Worm (Caenorhabditis elegans) whole organism, young adult: ENCODE data around the gene cest-24.
A peak's percentile ranks its signal among the peaks of the same experiment; 100 is the strongest.

Source experiments
- B0019.2 ChIP-seq: fragments of 200-800 bp; sonication (Bioruptor generic); conservative IDR thresholded peaks from 2 replicates; pipeline ENCODE4 v1.3.6; 2022; ENCODE audit warnings: missing genetic modification reagents, missing genetic modification characterization, missing compliant biosample characterization
- C17E4.6 ChIP-seq: fragments of 200-800 bp; sonication (Bioruptor generic); IDR thresholded peaks from 2 replicates; pipeline ENCODE4 v1.3.6; 2022; ENCODE audit warnings: missing genetic modification reagents, missing genetic modification characterization, missing compliant biosample characterization
- F10E7.11 ChIP-seq: sonication (generic microtip); optimal IDR thresholded peaks from 2 replicates; lab custom pipeline; 2017; ENCODE audit warnings: mild to moderate bottlenecking, missing genetic modification characterization, moderate library complexity, missing compliant biosample characterization
- F39B2.1 ChIP-seq: fragments of 200-800 bp; sonication (Bioruptor generic); IDR thresholded peaks from 2 replicates; pipeline ENCODE4 v1.3.6; 2022; ENCODE audit warnings: missing genetic modification reagents, missing genetic modification characterization, missing compliant biosample characterization
- F49E8.2 ChIP-seq: sonication (generic microtip); optimal IDR thresholded peaks from 3 replicates; lab custom pipeline; 2017; ENCODE audit warnings: missing genetic modification characterization, mild to moderate bottlenecking, missing compliant biosample characterization, antibody characterized with exemption, moderate library complexity; ENCODE audit not compliant: insufficient read depth
- F52B5.7 ChIP-seq: sonication (generic microtip); optimal IDR thresholded peaks from 2 replicates; lab custom pipeline; 2016; ENCODE audit warnings: mild to moderate bottlenecking, missing genetic modification characterization, missing compliant biosample characterization
- K11D2.4 ChIP-seq: fragments of 200-800 bp; sonication (Bioruptor generic); IDR thresholded peaks from 2 replicates; pipeline ENCODE4 v1.3.6; 2022; ENCODE audit warnings: missing genetic modification reagents, missing genetic modification characterization, missing compliant biosample characterization
- K12H6.12 ChIP-seq: fragments of 200-800 bp; sonication (Bioruptor generic); optimal IDR thresholded peaks from 2 replicates; lab custom pipeline; 2018; ENCODE audit warnings: mild to moderate bottlenecking, missing genetic modification characterization, missing compliant biosample characterization
- T07F8.4 ChIP-seq: sonication (generic microtip); optimal IDR thresholded peaks from 2 replicates; lab custom pipeline; 2016; ENCODE audit warnings: mild to moderate bottlenecking, missing genetic modification characterization, moderate library complexity, missing compliant biosample characterization
- T26A5.8 ChIP-seq: sonication (generic microtip); optimal IDR thresholded peaks from 2 replicates; lab custom pipeline; 2016; ENCODE audit warnings: missing genetic modification characterization, missing compliant biosample characterization
- Y53G8AR.9 ChIP-seq: fragments of 200-800 bp; sonication (Bioruptor generic); conservative IDR thresholded peaks from 2 replicates; pipeline ENCODE4 v1.3.6; 2022; ENCODE audit warnings: missing genetic modification reagents, missing genetic modification characterization, missing compliant biosample characterization
- Y95B8A.8 ChIP-seq: fragments of 200-800 bp; sonication (Bioruptor generic); IDR thresholded peaks from 2 replicates; pipeline ENCODE4 v1.3.6; 2022; ENCODE audit warnings: missing genetic modification reagents, missing genetic modification characterization, missing compliant biosample characterization
- ama-1 ChIP-seq, 3 experiments: fragments of 150-350 bp in 1 of 3; sonication (generic microtip) in 2 of 3; optimal IDR thresholded peaks; 2 replicates each; lab custom pipeline; 2014 to 2018; ENCODE audit warnings: missing biosample characterization in 2 of 3, missing genetic modification characterization in 2 of 3, missing genetic modification reagents in 2 of 3
- athp-1 ChIP-seq: sonication (generic microtip); optimal IDR thresholded peaks from 2 replicates; lab custom pipeline; 2017; ENCODE audit warnings: mild to moderate bottlenecking, missing genetic modification characterization, missing compliant biosample characterization
- attf-5 ChIP-seq: fragments of 200-800 bp; sonication (Bioruptor generic); optimal IDR thresholded peaks from 2 replicates; lab custom pipeline; 2018; ENCODE audit warnings: mild to moderate bottlenecking, missing genetic modification characterization, missing compliant biosample characterization
- ceh-27 ChIP-seq: fragments of 200-800 bp; sonication (Bioruptor generic); optimal IDR thresholded peaks from 2 replicates; lab custom pipeline; 2018; ENCODE audit warnings: mild to moderate bottlenecking, missing genetic modification characterization, moderate library complexity, missing compliant biosample characterization
- chd-7 ChIP-seq: sonication (generic microtip); optimal IDR thresholded peaks from 2 replicates; lab custom pipeline; 2016; ENCODE audit warnings: mild to moderate bottlenecking, missing genetic modification characterization, moderate library complexity, missing compliant biosample characterization
- die-1 ChIP-seq: sonication (generic microtip); optimal IDR thresholded peaks from 2 replicates; lab custom pipeline; 2016; ENCODE audit warnings: missing genotype, mild to moderate bottlenecking, missing genetic modification characterization, missing compliant biosample characterization
- dox-1 ChIP-seq: fragments of 200-800 bp; sonication (Bioruptor generic); IDR thresholded peaks from 2 replicates; pipeline ENCODE4 v1.3.6; 2022; ENCODE audit warnings: missing genetic modification reagents, missing genetic modification characterization, missing compliant biosample characterization
- dpl-1 ChIP-seq: fragments of 150-350 bp; optimal IDR thresholded peaks from 2 replicates; lab custom pipeline; 2014; ENCODE audit warnings: missing biosample characterization, missing genetic modification reagents, missing genetic modification characterization
- egl-44 ChIP-seq: fragments of 200-800 bp; sonication (Bioruptor generic); IDR thresholded peaks from 2 replicates; pipeline ENCODE4 v1.3.6; 2022; ENCODE audit warnings: missing genetic modification reagents, missing genetic modification characterization, missing compliant biosample characterization
- ets-4 ChIP-seq: fragments of 200-800 bp; sonication (Bioruptor generic); optimal IDR thresholded peaks from 2 replicates; lab custom pipeline; 2018; ENCODE audit warnings: mild to moderate bottlenecking, missing genetic modification characterization, missing compliant biosample characterization
- him-1 ChIP-seq: sonication (generic microtip); optimal IDR thresholded peaks from 2 replicates; lab custom pipeline; 2016; ENCODE audit warnings: missing genotype, missing genetic modification reagents, missing genetic modification characterization, missing compliant biosample characterization
- hlh-12 ChIP-seq: sonication (generic microtip); optimal IDR thresholded peaks from 2 replicates; lab custom pipeline; 2016; ENCODE audit warnings: missing genetic modification characterization, missing compliant biosample characterization
- hlh-26 ChIP-seq: fragments of 200-800 bp; sonication (Bioruptor generic); conservative IDR thresholded peaks from 2 replicates; pipeline ENCODE4 v1.3.6; 2022; ENCODE audit warnings: missing genetic modification reagents, missing genetic modification characterization, missing compliant biosample characterization
- hmg-1.2 ChIP-seq: fragments of 200-800 bp; sonication (Bioruptor generic); IDR thresholded peaks from 2 replicates; pipeline ENCODE4 v1.3.6; 2022; ENCODE audit warnings: missing genetic modification reagents, missing genetic modification characterization, missing compliant biosample characterization
- hmg-20 ChIP-seq: fragments of 200-800 bp; sonication (Bioruptor generic); IDR thresholded peaks from 2 replicates; pipeline ENCODE4 v1.3.6; 2022; ENCODE audit warnings: missing genetic modification reagents, missing genetic modification characterization, missing compliant biosample characterization
- hrde-1 ChIP-seq: sonication (generic microtip); optimal IDR thresholded peaks from 2 replicates; lab custom pipeline; 2016; ENCODE audit warnings: missing genetic modification characterization, mild to moderate bottlenecking, missing compliant biosample characterization, moderate library complexity, missing genotype, missing genetic modification reagents, borderline replicate concordance
- let-526 ChIP-seq: fragments of 200-800 bp; sonication (Bioruptor generic); IDR thresholded peaks from 2 replicates; pipeline ENCODE4 v1.3.6; 2022; ENCODE audit warnings: missing genetic modification reagents, missing genetic modification characterization, missing compliant biosample characterization
- lin-54 ChIP-seq: fragments of 200-800 bp; sonication (Bioruptor generic); optimal IDR thresholded peaks from 2 replicates; lab custom pipeline; 2018; ENCODE audit warnings: mild to moderate bottlenecking, missing genetic modification characterization, missing compliant biosample characterization
- lir-1 ChIP-seq: fragments of 200-800 bp; sonication (Bioruptor generic); conservative IDR thresholded peaks from 2 replicates; pipeline ENCODE4 v1.3.6; 2022; ENCODE audit warnings: missing genetic modification reagents, missing genetic modification characterization, missing compliant biosample characterization
- madf-3 ChIP-seq: fragments of 200-800 bp; sonication (Bioruptor generic); IDR thresholded peaks from 2 replicates; pipeline ENCODE4 v1.3.6; 2022; ENCODE audit warnings: missing genetic modification reagents, missing genetic modification characterization, missing compliant biosample characterization
- madf-8 ChIP-seq: fragments of 200-800 bp; sonication (Bioruptor generic); conservative IDR thresholded peaks from 2 replicates; pipeline ENCODE4 v1.3.6; 2022; ENCODE audit warnings: missing genetic modification reagents, missing genetic modification characterization, missing compliant biosample characterization
- mcd-1 ChIP-seq: fragments of 200-800 bp; sonication (Bioruptor generic); IDR thresholded peaks from 2 replicates; pipeline ENCODE4 v1.3.6; 2022; ENCODE audit warnings: missing genetic modification reagents, missing genetic modification characterization, missing compliant biosample characterization
- mel-28 ChIP-seq: sonication (generic microtip); optimal IDR thresholded peaks from 2 replicates; lab custom pipeline; 2016; ENCODE audit warnings: borderline replicate concordance, mild to moderate bottlenecking, missing genetic modification characterization, missing compliant biosample characterization
- nhr-80 ChIP-seq: sonication (generic microtip); optimal IDR thresholded peaks from 2 replicates; lab custom pipeline; 2016; ENCODE audit warnings: missing genetic modification characterization, missing compliant biosample characterization
- rcor-1 ChIP-seq: fragments of 200-800 bp; sonication (Bioruptor generic); IDR thresholded peaks from 2 replicates; pipeline ENCODE4 v1.3.6; 2022; ENCODE audit warnings: missing genetic modification reagents, missing genetic modification characterization, missing compliant biosample characterization
- sea-2 ChIP-seq: fragments of 200-800 bp; sonication (Bioruptor generic); IDR thresholded peaks from 2 replicates; pipeline ENCODE4 v1.3.6; 2022; ENCODE audit warnings: missing genetic modification characterization, missing compliant biosample characterization
- snpc-4 ChIP-seq, 5 experiments: fragments of 150-350 bp in 1 of 5; sonication (generic microtip) in 4 of 5; optimal IDR thresholded peaks; 2 replicates each; lab custom pipeline; 2014 to 2018; ENCODE audit warnings: missing genetic modification characterization in 5 of 5, missing biosample characterization in 3 of 5, antibody characterized with exemption in 2 of 5, mild to moderate bottlenecking in 2 of 5, missing compliant biosample characterization in 2 of 5, missing genotype in 2 of 5, moderate library complexity in 2 of 5, missing genetic modification reagents in 1 of 5
- somi-1 ChIP-seq: fragments of 200-800 bp; sonication (Bioruptor generic); optimal IDR thresholded peaks from 2 replicates; lab custom pipeline; 2018; ENCODE audit warnings: mild to moderate bottlenecking, missing genetic modification characterization, missing compliant biosample characterization
- tbp1 ChIP-seq: fragments of 200-800 bp; sonication (Bioruptor generic); optimal IDR thresholded peaks from 2 replicates; lab custom pipeline; 2018; ENCODE audit warnings: mild to moderate bottlenecking, missing genetic modification characterization, missing compliant biosample characterization
- tbx-9 ChIP-seq: sonication (generic microtip); optimal IDR thresholded peaks from 2 replicates; lab custom pipeline; 2016; ENCODE audit warnings: borderline replicate concordance, missing genetic modification characterization, inconsistent platforms, missing compliant biosample characterization
- tlf-1 ChIP-seq: fragments of 200-800 bp; sonication (Bioruptor generic); optimal IDR thresholded peaks from 2 replicates; lab custom pipeline; 2018; ENCODE audit warnings: mild to moderate bottlenecking, missing genetic modification characterization, missing compliant biosample characterization
- unc-62 ChIP-seq: fragments of 150-350 bp; optimal IDR thresholded peaks from 2 replicates; lab custom pipeline; 2014; ENCODE audit warnings: missing biosample characterization, missing genetic modification reagents, missing genetic modification characterization
- xnd-1 ChIP-seq: sonication (generic microtip); optimal IDR thresholded peaks from 2 replicates; lab custom pipeline; 2016; ENCODE audit warnings: missing genotype, missing genetic modification reagents, missing genetic modification characterization, missing compliant biosample characterization
- ztf-18 ChIP-seq: sonication (generic microtip); optimal IDR thresholded peaks from 2 replicates; lab custom pipeline; 2016; ENCODE audit warnings: missing genotype, mild to moderate bottlenecking, missing genetic modification characterization, missing compliant biosample characterization
- ztf-22 ChIP-seq: fragments of 200-800 bp; sonication (Bioruptor generic); optimal IDR thresholded peaks from 2 replicates; lab custom pipeline; 2018; ENCODE audit warnings: mild to moderate bottlenecking, missing genetic modification characterization, moderate library complexity, missing compliant biosample characterization
- ztf-6 ChIP-seq: fragments of 200-800 bp; sonication (Bioruptor generic); IDR thresholded peaks from 2 replicates; pipeline ENCODE4 v1.3.6; 2022; ENCODE audit warnings: missing genetic modification reagents, missing genetic modification characterization, missing compliant biosample characterization

The cest-24 gene

DNA sequence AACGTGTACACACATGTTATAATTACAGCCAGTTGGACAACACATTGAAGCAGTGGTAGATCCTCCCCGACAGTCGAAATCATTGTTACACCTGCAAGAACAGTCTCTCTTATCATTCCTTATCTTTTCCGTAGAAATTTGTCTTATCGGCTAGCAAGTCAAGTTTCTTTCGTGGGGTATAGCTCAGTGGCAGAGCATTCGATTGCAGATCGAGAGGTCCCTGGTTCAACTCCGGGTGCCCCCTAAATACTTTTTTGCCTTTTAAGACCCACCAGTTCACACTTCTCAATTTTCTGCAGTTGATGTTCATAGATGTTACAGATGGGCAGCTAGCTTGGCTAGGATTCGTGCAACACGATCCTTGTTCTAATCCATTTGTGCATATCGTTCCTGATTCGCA, 18.5 kb downstream of the cest-24 start (continued):
- TF ChIP-seq ztf-22 (peak; percentile 7), sea-2 (GFP tag; lab: Robert Waterston, UW) (0 out of 2 replicates have a peak, but pooled peaks have one; percentile 9), F10E7.11 (no peak), ets-4 (peak; percentile 67), hmg-1.2 (GFP tag; lab: Robert Waterston, UW) (peak; percentile 61), dpl-1 (GFP tag; lab: Kevin White, UChicago) (no peak), K11D2.4 (GFP tag; lab: Robert Waterston, UW) (0 out of 2 replicates have a peak, but pooled peaks have one; percentile 26), rcor-1 (GFP tag; lab: Robert Waterston, UW) (peak; percentile 51; the same call in 1 of the 2 replicates), tbp1 (GFP tag; lab: Kevin White, UChicago) (peak; percentile 91), hlh-26 (GFP tag; lab: Robert Waterston, UW) (no peak), ceh-27 (GFP tag; lab: Kevin White, UChicago) (peak; percentile 6), athp-1 (tag; lab: Kevin White, UChicago) (peak; percentile 56), Y53G8AR.9 (no peak), nhr-80 (tag; lab: Kevin White, UChicago) (peak; percentile 35), chd-7 (tag; lab: Kevin White, UChicago) (peak; percentile 45), hlh-12 (peak; percentile 6), madf-8 (GFP tag; lab: Robert Waterston, UW) (no peak), egl-44 (GFP tag; lab: Robert Waterston, UW) (peak; percentile 77; the same call in 1 of the 2 replicates), hmg-20 (no peak), him-1 (tag; lab: Kevin White, UChicago) (peak; percentile 65), tlf-1 (GFP tag; lab: Kevin White, UChicago) (no peak), mel-28 (tag; lab: Kevin White, UChicago) (no peak), T26A5.8 (tag; lab: Kevin White, UChicago) (no peak), attf-5 (GFP tag; lab: Kevin White, UChicago) (peak; percentile 58), ama-1 (optimal IDR thresholded peaks at IDR 0.05; lab: Kevin White, UChicago) (no peak), ama-1 (GFP tag; optimal IDR thresholded peaks at IDR 0.05; lab: Kevin White, UChicago) (peak in 1 of 2 experiments; percentile 83), tbx-9 (tag; lab: Kevin White, UChicago) (no peak), madf-3 (GFP tag; lab: Robert Waterston, UW) (0 out of 2 replicates have a peak, but pooled peaks have one; percentile 50), F39B2.1 (GFP tag; lab: Robert Waterston, UW) (no peak), C17E4.6 (GFP tag; lab: Robert Waterston, UW) (no peak), lin-54 (GFP tag; lab: Kevin White, UChicago) (peak; percentile 56), K12H6.12 (peak; percentile 17), unc-62 (no peak), let-526 (GFP tag; lab: Robert Waterston, UW) (no peak), ztf-6 (GFP tag; lab: Robert Waterston, UW) (0 out of 2 replicates have a peak, but pooled peaks have one; percentile 39), Y95B8A.8 (GFP tag; lab: Robert Waterston, UW) (no peak), T07F8.4 (tag; lab: Kevin White, UChicago) (peak; percentile 42), ztf-18 (peak; percentile 72), mcd-1 (GFP tag; lab: Robert Waterston, UW) (no peak), F49E8.2 (tag; lab: Kevin White, UChicago) (no peak), dox-1 (no peak; the same call in 1 of the 2 replicates), die-1 (tag; lab: Kevin White, UChicago) (peak; percentile 86), snpc-4 (GFP tag; optimal IDR thresholded peaks at IDR 0.05; lab: Kevin White, UChicago) (no peak), snpc-4 (tag; optimal IDR thresholded peaks at IDR 0.05; lab: Kevin White, UChicago) (peak in 1 of 4 experiments; percentile 16), somi-1 (GFP tag; lab: Kevin White, UChicago) (peak; percentile 7), xnd-1 (no peak), hrde-1 (tag; lab: Kevin White, UChicago) (no peak), F52B5.7 (tag; lab: Kevin White, UChicago) (peak; percentile 67), lir-1 (GFP tag; lab: Robert Waterston, UW) (no peak), B0019.2 (GFP tag; lab: Robert Waterston, UW) (no peak)
